Fruit fly (Drosophila melanogaster) whole organism, embryonic: ENCODE measurements around the gene Cyp311a1.

Experiments used
- Adf1 ChIP-seq: fragments of 200-800 bp; sonication (Bioruptor generic); IDR thresholded peaks from 2 replicates; pipeline ENCODE4 v1.3.6; 2022; ENCODE audit warnings: missing biosample characterization, missing genetic modification characterization
- B-H2 ChIP-seq: fragments of 200-800 bp; sonication (Bioruptor generic); optimal IDR thresholded peaks from 2 replicates; lab custom pipeline; 2018; ENCODE audit warnings: missing biosample characterization, mild to moderate bottlenecking, missing genetic modification characterization
- CG10366 ChIP-seq: fragments of 200-800 bp; sonication (Bioruptor generic); IDR thresholded peaks from 2 replicates; pipeline ENCODE4 v1.3.6; 2022; ENCODE audit warnings: missing biosample characterization, missing genetic modification characterization
- CG11247 ChIP-seq: fragments of 200-800 bp; sonication (Bioruptor generic); IDR thresholded peaks from 2 replicates; pipeline ENCODE4 v1.3.6; 2022; ENCODE audit warnings: missing biosample characterization, missing genetic modification characterization
- CG11723 ChIP-seq: fragments of 200-800 bp; sonication (Bioruptor generic); optimal IDR thresholded peaks from 2 replicates; lab custom pipeline; 2017; ENCODE audit warnings: missing biosample characterization, mild to moderate bottlenecking, missing genetic modification characterization
- CG13624 ChIP-seq: fragments of 200-800 bp; sonication (Bioruptor generic); optimal IDR thresholded peaks from 2 replicates; lab custom pipeline; 2016; ENCODE audit warnings: missing biosample characterization, missing genetic modification characterization
- CG13894 ChIP-seq: fragments of 200-800 bp; sonication (Bioruptor generic); optimal IDR thresholded peaks from 3 replicates; lab custom pipeline; 2018; ENCODE audit warnings: missing biosample characterization, mild to moderate bottlenecking, missing genetic modification characterization, moderate library complexity
- CG1529 ChIP-seq: fragments of 200-800 bp; sonication (Bioruptor generic); optimal IDR thresholded peaks from 3 replicates; lab custom pipeline; 2018; ENCODE audit warnings: missing biosample characterization, missing genetic modification characterization
- CG17328 ChIP-seq: fragments of 200-800 bp; sonication (Bioruptor generic); IDR thresholded peaks from 2 replicates; pipeline ENCODE4 v1.3.6; 2022; ENCODE audit warnings: missing biosample characterization, missing genetic modification characterization
- CG1792 ChIP-seq: fragments of 200-800 bp; sonication (Bioruptor generic); optimal IDR thresholded peaks from 2 replicates; lab custom pipeline; 2016; ENCODE audit warnings: missing biosample characterization, missing genetic modification characterization
- CG2712 ChIP-seq: fragments of 200-800 bp; optimal IDR thresholded peaks from 3 replicates; lab custom pipeline; 2019; ENCODE audit warnings: missing biosample characterization, mild to moderate bottlenecking, missing genetic modification characterization, moderate library complexity
- CG3065 ChIP-seq: fragments of 200-800 bp; sonication (Bioruptor generic); optimal IDR thresholded peaks from 2 replicates; lab custom pipeline; 2016; ENCODE audit warnings: missing biosample characterization, missing genetic modification characterization
- CG32532 ChIP-seq: fragments of 200-800 bp; sonication (Bioruptor generic); IDR thresholded peaks from 2 replicates; pipeline ENCODE4 v1.3.6; 2022; ENCODE audit warnings: missing biosample characterization, missing genetic modification characterization
- CG33557 ChIP-seq: fragments of 200-800 bp; sonication (Bioruptor generic); optimal IDR thresholded peaks from 2 replicates; lab custom pipeline; 2019; ENCODE audit warnings: missing biosample characterization, mild to moderate bottlenecking, missing genetic modification characterization, moderate library complexity
- CG34376 ChIP-seq: fragments of 200-800 bp; sonication (Bioruptor generic); optimal IDR thresholded peaks from 2 replicates; lab custom pipeline; 2018; ENCODE audit warnings: missing biosample characterization, mild to moderate bottlenecking, missing genetic modification characterization
- CG3995 ChIP-seq: fragments of 200-800 bp; sonication (Bioruptor generic); optimal IDR thresholded peaks from 3 replicates; lab custom pipeline; 2016; ENCODE audit warnings: missing biosample characterization, missing genetic modification characterization
- CG4360 ChIP-seq: fragments of 200-800 bp; sonication (Bioruptor generic); IDR thresholded peaks from 2 replicates; pipeline ENCODE4 v1.3.6; 2022; ENCODE audit warnings: missing biosample characterization, missing genetic modification characterization
- CG6683 ChIP-seq: fragments of 200-800 bp; sonication (Bioruptor generic); optimal IDR thresholded peaks from 2 replicates; lab custom pipeline; 2017; ENCODE audit warnings: missing biosample characterization, mild to moderate bottlenecking, missing genetic modification characterization, missing genetic modification reagents
- CG7372 ChIP-seq: fragments of 200-800 bp; sonication (Bioruptor generic); IDR thresholded peaks from 2 replicates; pipeline ENCODE4 v1.3.6; 2022; ENCODE audit warnings: missing biosample characterization, missing genetic modification characterization
- CG7928 ChIP-seq: fragments of 200-800 bp; sonication (Bioruptor generic); optimal IDR thresholded peaks from 2 replicates; lab custom pipeline; 2017; ENCODE audit warnings: missing biosample characterization, mild to moderate bottlenecking, missing genetic modification characterization
- Dfd ChIP-seq, 2 experiments: fragments of >200 bp; optimal IDR thresholded peaks; 2 replicates each; lab custom pipeline; 2017; ENCODE audit warnings: missing biosample characterization in 2 of 2, missing genetic modification characterization in 2 of 2
- Ets65A ChIP-seq: fragments of 200-800 bp; sonication (Bioruptor generic); peaks from one replicate; lab custom pipeline; 2016; ENCODE audit warnings: missing biosample characterization, missing genetic modification characterization
- Gsc ChIP-seq: fragments of 200-800 bp; sonication (Bioruptor generic); IDR thresholded peaks from 2 replicates; pipeline ENCODE4 v1.3.6; 2022; ENCODE audit warnings: missing biosample characterization, missing genetic modification characterization
- Hand ChIP-seq: fragments of 200-800 bp; sonication (Bioruptor generic); optimal IDR thresholded peaks from 2 replicates; lab custom pipeline; 2017; ENCODE audit warnings: mild to moderate bottlenecking, missing biosample characterization, missing genetic modification reagents, missing genetic modification characterization
- MESR4 ChIP-seq: fragments of 200-800 bp; sonication (Bioruptor generic); optimal IDR thresholded peaks from 2 replicates; lab custom pipeline; 2018; ENCODE audit warnings: missing biosample characterization, mild to moderate bottlenecking, missing genetic modification characterization, moderate library complexity
- Mad ChIP-seq: fragments of 200-800 bp; sonication (Bioruptor generic); optimal IDR thresholded peaks from 2 replicates; lab custom pipeline; 2016; ENCODE audit warnings: missing biosample characterization, missing genetic modification characterization
- Opbp ChIP-seq: fragments of 200-800 bp; sonication (Bioruptor generic); IDR thresholded peaks from 3 replicates; pipeline ENCODE4 v1.3.6; 2022; ENCODE audit warnings: missing biosample characterization, missing genetic modification characterization; ENCODE audit not compliant: partially characterized antibody
- Pdp1 ChIP-seq, 2 experiments: fragments of 200-800 bp; sonication (Bioruptor generic); optimal IDR thresholded peaks; 3 replicates each; lab custom pipeline; 2016; ENCODE audit warnings: missing biosample characterization in 2 of 2, missing genetic modification characterization in 2 of 2, mild to moderate bottlenecking in 1 of 2, moderate library complexity in 1 of 2
- Rfx ChIP-seq: fragments of 200-800 bp; sonication (Bioruptor generic); IDR thresholded peaks from 2 replicates; pipeline ENCODE4 v1.3.6; 2022; ENCODE audit warnings: missing biosample characterization, missing genetic modification characterization
- Rx ChIP-seq: fragments of 200-800 bp; sonication (Bioruptor generic); IDR thresholded peaks from 2 replicates; pipeline ENCODE4 v1.3.6; 2022; ENCODE audit warnings: missing biosample characterization, missing genetic modification characterization
- Spps ChIP-seq: fragments of 200-800 bp; sonication (Bioruptor generic); optimal IDR thresholded peaks from 2 replicates; lab custom pipeline; 2018; ENCODE audit warnings: missing biosample characterization, mild to moderate bottlenecking, missing genetic modification characterization
- Sry-δ ChIP-seq: fragments of 200-800 bp; sonication (Bioruptor generic); optimal IDR thresholded peaks from 2 replicates; lab custom pipeline; 2016; ENCODE audit warnings: missing biosample characterization, missing genetic modification characterization
- Usf ChIP-seq: fragments of 200-800 bp; sonication (Bioruptor generic); optimal IDR thresholded peaks from 2 replicates; lab custom pipeline; 2017; ENCODE audit warnings: missing genotype, missing biosample characterization, missing genetic modification characterization
- ci ChIP-seq: fragments of 200-800 bp; sonication (Bioruptor generic); IDR thresholded peaks from 3 replicates; pipeline ENCODE4 v1.3.6; 2022; ENCODE audit warnings: missing biosample characterization, missing genetic modification characterization
- corto ChIP-seq: fragments of 200-800 bp; sonication (Bioruptor generic); optimal IDR thresholded peaks from 2 replicates; lab custom pipeline; 2016; ENCODE audit warnings: missing biosample characterization, mild to moderate bottlenecking, missing genetic modification characterization, moderate library complexity
- croc ChIP-seq: fragments of 200-800 bp; sonication (Bioruptor generic); conservative IDR thresholded peaks from 3 replicates; pipeline ENCODE4 v1.3.6; 2022; ENCODE audit warnings: missing biosample characterization, missing genetic modification characterization
- gcm ChIP-seq: fragments of 200-800 bp; sonication (Bioruptor generic); optimal IDR thresholded peaks from 2 replicates; lab custom pipeline; 2019; ENCODE audit warnings: missing biosample characterization, mild to moderate bottlenecking, missing genetic modification characterization, moderate library complexity
- grau ChIP-seq: fragments of 200-800 bp; optimal IDR thresholded peaks from 3 replicates; lab custom pipeline; 2019; ENCODE audit warnings: missing biosample characterization, mild to moderate bottlenecking, missing genetic modification characterization, moderate library complexity
- knrl ChIP-seq: fragments of 200-800 bp; sonication (Bioruptor generic); IDR thresholded peaks from 3 replicates; pipeline ENCODE4 v1.3.6; 2022; ENCODE audit warnings: missing biosample characterization, missing genetic modification characterization; ENCODE audit not compliant: partially characterized antibody
- mld ChIP-seq: fragments of 200-800 bp; sonication (Bioruptor generic); IDR thresholded peaks from 3 replicates; pipeline ENCODE4 v1.3.6; 2022; ENCODE audit warnings: missing biosample characterization, missing genetic modification characterization; ENCODE audit not compliant: partially characterized antibody
- nerfin-2 ChIP-seq: fragments of 200-800 bp; sonication (Bioruptor generic); IDR thresholded peaks from 2 replicates; pipeline ENCODE4 v1.3.6; 2022; ENCODE audit warnings: missing biosample characterization, missing genetic modification characterization; ENCODE audit not compliant: partially characterized antibody
- pfk ChIP-seq: fragments of 200-800 bp; sonication (Bioruptor generic); optimal IDR thresholded peaks from 2 replicates; lab custom pipeline; 2018; ENCODE audit warnings: missing biosample characterization, mild to moderate bottlenecking, missing genetic modification characterization, moderate library complexity
- pho ChIP-seq: fragments of 200-800 bp; sonication (Bioruptor generic); optimal IDR thresholded peaks from 2 replicates; lab custom pipeline; 2016; ENCODE audit warnings: missing biosample characterization, missing genetic modification characterization
- phol ChIP-seq: fragments of 200-800 bp; sonication (Bioruptor generic); optimal IDR thresholded peaks from 3 replicates; lab custom pipeline; 2018; ENCODE audit warnings: missing biosample characterization, mild to moderate bottlenecking, missing genetic modification characterization, moderate library complexity
- prd ChIP-seq, 3 experiments: fragments of >200 bp in 2 of 3; fragments of 200-800 bp in 1 of 3; sonication (Bioruptor generic) in 1 of 3; optimal IDR thresholded peaks in 2 of 3; IDR thresholded peaks in 1 of 3; 2 replicates in 2 of 3; 3 replicates in 1 of 3; pipeline versions ENCODE4 v1.3.6 to Lab custom; 2017 to 2022; ENCODE audit warnings: missing biosample characterization in 1 of 3, missing genetic modification characterization in 1 of 3
- sqz ChIP-seq: fragments of 200-800 bp; sonication (Bioruptor generic); optimal IDR thresholded peaks from 3 replicates; lab custom pipeline; 2018; ENCODE audit warnings: missing biosample characterization, mild to moderate bottlenecking, missing genetic modification characterization
- stwl ChIP-seq: fragments of 200-800 bp; sonication (Bioruptor generic); optimal IDR thresholded peaks from 3 replicates; lab custom pipeline; 2018; ENCODE audit warnings: missing biosample characterization, mild to moderate bottlenecking, missing genetic modification characterization, moderate library complexity
- tio ChIP-seq: fragments of 200-800 bp; sonication (Bioruptor generic); optimal IDR thresholded peaks from 2 replicates; lab custom pipeline; 2017; ENCODE audit warnings: missing biosample characterization, missing genetic modification characterization, inconsistent platforms
- wor ChIP-seq: fragments of 200-800 bp; sonication (Bioruptor generic); IDR thresholded peaks from 2 replicates; pipeline ENCODE4 v1.3.6; 2022; ENCODE audit warnings: missing biosample characterization, missing genetic modification characterization

Cyp311a1 gene

DNA sequence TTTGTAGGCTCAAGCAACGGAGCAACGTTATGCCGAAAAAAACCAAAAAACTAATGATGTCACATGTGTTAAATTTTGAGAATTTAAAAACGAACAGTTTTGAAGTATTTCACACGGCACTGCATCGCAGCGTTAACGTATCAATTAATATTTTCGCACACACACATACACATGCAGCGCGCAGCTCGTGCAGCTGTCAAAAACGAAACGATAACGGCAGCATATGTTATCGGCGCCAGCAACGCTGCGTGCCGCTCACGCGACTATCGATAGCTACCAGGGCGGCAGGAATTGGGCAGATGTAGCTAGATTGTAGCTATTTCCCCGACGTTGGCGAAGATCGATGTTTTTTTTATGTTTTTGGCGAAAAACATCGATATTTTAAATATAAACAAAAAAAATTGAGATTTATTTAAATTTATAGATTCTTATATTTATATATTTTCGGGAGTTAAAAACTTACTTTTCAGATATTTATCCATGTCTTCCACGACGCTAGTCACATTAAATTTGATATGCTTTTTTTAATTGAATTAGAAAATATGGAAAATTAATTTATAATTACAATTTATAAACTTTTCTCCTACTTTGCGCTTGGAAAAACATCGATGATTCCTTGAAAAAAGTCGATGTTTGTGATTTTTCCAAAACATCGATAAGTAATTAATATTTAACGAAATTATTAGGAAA lies 2.3 kb downstream of the Cyp311a1 start, which contains the start of gene Usp7 (continued):
- peak; percentile 15 for TF ChIP-seq CG11723 (GFP tag; lab: Kevin White, UChicago)
- no peak for TF ChIP-seq CG33557 (GFP tag; lab: Kevin White, UChicago)
- TF ChIP-seq CG6683 (GFP tag; lab: Kevin White, UChicago) = no peak
- TF ChIP-seq croc (GFP tag; lab: Robert Waterston, UW) = no peak
- TF ChIP-seq gcm (GFP tag; lab: Kevin White, UChicago) = peak; percentile 8
- TF ChIP-seq Adf1 (GFP tag; lab: Robert Waterston, UW) = peak; percentile 78
- peak; percentile 15; the same call in 1 of the 2 replicates for TF ChIP-seq Rx (GFP tag; lab: Robert Waterston, UW)
- 0 out of 2 replicates have a peak, but pooled peaks have one; percentile 17 for TF ChIP-seq CG7372 (GFP tag; lab: Robert Waterston, UW)
- TF ChIP-seq pho (GFP tag; lab: Kevin White, UChicago) = no peak
- TF ChIP-seq CG10366 (GFP tag; lab: Robert Waterston, UW) = no peak
- TF ChIP-seq CG4360 (GFP tag; lab: Robert Waterston, UW) = peak; percentile 35; the same call in 1 of the 2 replicates
- TF ChIP-seq CG1529 (GFP tag; lab: Kevin White, UChicago) = no peak
- peak; percentile 21 for TF ChIP-seq Mad
- peak; percentile 92 for TF ChIP-seq mld (GFP tag; lab: Robert Waterston, UW)
- TF ChIP-seq CG13894 = no peak
- TF ChIP-seq nerfin-2 = peak; percentile 84
- TF ChIP-seq CG17328 (GFP tag; lab: Robert Waterston, UW) = no peak
- TF ChIP-seq Hand = peak; percentile 7
- no peak for TF ChIP-seq corto (GFP tag; lab: Kevin White, UChicago)
- peak; percentile 86 for TF ChIP-seq CG7928 (GFP tag; lab: Kevin White, UChicago)
- peak; percentile 48 for TF ChIP-seq CG2712
- no peak for TF ChIP-seq CG3995
- TF ChIP-seq ci (GFP tag; lab: Robert Waterston, UW) = peak; percentile 61; the same call in 1 of the 3 replicates
- TF ChIP-seq MESR4 = peak; percentile 60
- peak; percentile 58 for TF ChIP-seq Ets65A
- TF ChIP-seq stwl (tag; lab: Kevin White, UChicago) = peak; percentile 79
- no peak for TF ChIP-seq CG3065 (GFP tag; lab: Kevin White, UChicago)
- TF ChIP-seq wor (GFP tag; lab: Robert Waterston, UW) = no peak
- peak; percentile 62 for TF ChIP-seq Rfx
- peak; percentile 71 for TF ChIP-seq pfk (GFP tag; lab: Kevin White, UChicago)
- TF ChIP-seq knrl (GFP tag; lab: Robert Waterston, UW) = peak; percentile 96
- no peak for TF ChIP-seq Dfd (GFP tag; optimal IDR thresholded peaks at IDR 0.05; lab: Kevin White, UChicago)
- peak; percentile 39 for TF ChIP-seq CG34376 (GFP tag; lab: Kevin White, UChicago)
- TF ChIP-seq CG13624 (GFP tag; lab: Kevin White, UChicago) = peak; percentile 29
- no peak for TF ChIP-seq CG11247 (GFP tag; lab: Robert Waterston, UW)
- peak; percentile 96 for TF ChIP-seq Opbp (GFP tag; lab: Robert Waterston, UW)
- TF ChIP-seq sqz (GFP tag; lab: Kevin White, UChicago) = peak; percentile 11
- no peak for TF ChIP-seq Usf
- TF ChIP-seq prd (optimal IDR thresholded peaks at IDR 0.05; lab: Kevin White, UChicago) = no peak
- TF ChIP-seq prd (GFP tag; IDR thresholded peaks at IDR 0.05; lab: Robert Waterston, UW) = 0 out of 3 replicates have a peak, but pooled peaks have one; percentile 28
- no peak for TF ChIP-seq CG1792 (GFP tag; lab: Kevin White, UChicago)
- TF ChIP-seq Spps (tag; lab: Kevin White, UChicago) = no peak
- no peak for TF ChIP-seq Gsc
- peak; percentile 52 for TF ChIP-seq phol (tag; lab: Kevin White, UChicago)
- peak; percentile 55; the same call in 1 of the 2 replicates for TF ChIP-seq CG32532 (GFP tag; lab: Robert Waterston, UW)
- TF ChIP-seq grau (tag; lab: Kevin White, UChicago) = peak; percentile 19
- peak in 1 of 2 experiments; percentile 14 for TF ChIP-seq Pdp1 (GFP tag; optimal IDR thresholded peaks at IDR 0.05; lab: Kevin White, UChicago)
- TF ChIP-seq Sry-δ = peak; percentile 80
- TF ChIP-seq tio = no peak
- peak; percentile 8 for TF ChIP-seq B-H2 (GFP tag; lab: Kevin White, UChicago)
